Worm (Caenorhabditis elegans): ENCODE results near the gene C02F4.5.

Gene C02F4.5

ce11 chrIV:10503750-10504232 lies 20.2 kb downstream of the C02F4.5 start (continued):
- TF ChIP-seq daf-16 (GFP tag; optimal IDR thresholded peaks at IDR 0.05) (peak in 1 of 2 experiments; percentile 59), daf-16 (tag; optimal IDR thresholded peaks at IDR 0.05) (peak; percentile 27), lin-15B (tag; optimal IDR thresholded peaks at IDR 0.05) (no peak), ztf-7 (tag; optimal IDR thresholded peaks at IDR 0.05) (no peak), cey-2 (tag; optimal IDR thresholded peaks at IDR 0.05; ENCODE audit: borderline replicate concordance, insufficient read depth) (no peak), arid-1 (GFP tag; conservative IDR thresholded peaks at IDR 0.05) (no peak), nhr-28 (tag; optimal IDR thresholded peaks at IDR 0.05) (peak; percentile 7), jun-1 (tag; optimal IDR thresholded peaks at IDR 0.05) (no peak), F26F4.8 (GFP tag; conservative IDR thresholded peaks at IDR 0.05) (no peak), nhr-10 (tag; optimal IDR thresholded peaks at IDR 0.05) (no peak), tag-97 (GFP tag; IDR thresholded peaks at IDR 0.05) (no peak), F37D6.2 (tag; optimal IDR thresholded peaks at IDR 0.05) (peak; percentile 62), ces-1 (GFP tag; optimal IDR thresholded peaks at IDR 0.05) (no peak), F49E8.2 (tag; optimal IDR thresholded peaks at IDR 0.05; ENCODE audit: borderline replicate concordance) (no peak), pha-4 (GFP tag; IDR thresholded peaks at IDR 0.05) (no peak; the same call in 1 of the 2 replicates), pha-4 (tag; optimal IDR thresholded peaks at IDR 0.05) (no peak), dmd-6 (GFP tag; IDR thresholded peaks at IDR 0.05) (peak; percentile 41), ceh-28 (tag; optimal IDR thresholded peaks at IDR 0.05) (peak; percentile 70), aha-1 (tag) (peak; percentile 83), ceh-44 (GFP tag; IDR thresholded peaks at IDR 0.05) (no peak), R02D3.7 (tag; optimal IDR thresholded peaks at IDR 0.05) (no peak), ZK546.5 (tag; optimal IDR thresholded peaks at IDR 0.05) (no peak), lir-3 (tag; optimal IDR thresholded peaks at IDR 0.05) (no peak)

- TF ChIP-seq hmg-1.1 (GFP tag; IDR thresholded peaks at IDR 0.05) (peak; percentile 30; the same call in 1 of the 2 replicates), tra-1 (GFP tag; IDR thresholded peaks at IDR 0.05) (0 out of 2 replicates have a peak, but pooled peaks have one; percentile 57), nhr-10 (tag; optimal IDR thresholded peaks at IDR 0.05) (peak; percentile 51), mdl-1 (tag; optimal IDR thresholded peaks at IDR 0.05) (peak in 1 of 2 experiments; percentile 60), lim-7 (GFP tag; IDR thresholded peaks at IDR 0.05) (no peak), aha-1 (tag) (peak; percentile 89), nhr-6 (tag; optimal IDR thresholded peaks at IDR 0.05) (peak; percentile 77), fkh-10 (GFP tag; optimal IDR thresholded peaks at IDR 0.05) (no peak), pqm-1 (tag; optimal IDR thresholded peaks at IDR 0.05) (peak; percentile 76), mes-2 (tag; optimal IDR thresholded peaks at IDR 0.05; ENCODE audit: poor library complexity, severe bottlenecking) (peak; percentile 74), hlh-11 (tag; optimal IDR thresholded peaks at IDR 0.05) (peak; percentile 96), D1046.2 (GFP tag; IDR thresholded peaks at IDR 0.05) (no peak), attf-4 (tag; optimal IDR thresholded peaks at IDR 0.05) (no peak), nhr-102 (tag; optimal IDR thresholded peaks at IDR 0.05) (peak; percentile 16), hif-1 (tag; optimal IDR thresholded peaks at IDR 0.05) (peak in 1 of 2 experiments; percentile 84), hlh-30 (tag; optimal IDR thresholded peaks at IDR 0.05; ENCODE audit: insufficient read depth) (peak; percentile 87), F26F4.8 (GFP tag; conservative IDR thresholded peaks at IDR 0.05) (no peak), pha-4 (GFP tag; IDR thresholded peaks at IDR 0.05) (peak; percentile 50; the same call in 1 of the 2 replicates), pha-4 (tag; optimal IDR thresholded peaks at IDR 0.05) (no peak), php-3 (GFP tag; IDR thresholded peaks at IDR 0.05) (peak; percentile 55; the same call in 1 of the 2 replicates), mxl-3 (GFP tag; optimal IDR thresholded peaks at IDR 0.05) (peak; percentile 8), lin-13 (GFP tag; optimal IDR thresholded peaks at IDR 0.05) (no peak), dmd-9 (GFP tag; IDR thresholded peaks at IDR 0.05) (no peak), nhr-11 (tag; optimal IDR thresholded peaks at IDR 0.05) (peak; percentile 64), zip-2 (tag; optimal IDR thresholded peaks at IDR 0.05) (peak; percentile 32), nhr-28 (tag; optimal IDR thresholded peaks at IDR 0.05) (peak; percentile 90), dmd-6 (GFP tag; IDR thresholded peaks at IDR 0.05) (peak; percentile 84), nhr-48 (tag; optimal IDR thresholded peaks at IDR 0.05) (peak; percentile 25), ama-1 (optimal IDR thresholded peaks at IDR 0.05) (peak; percentile 65), nhr-77 (tag; optimal IDR thresholded peaks at IDR 0.05) (peak; percentile 86), nhr-111 (GFP tag; optimal IDR thresholded peaks at IDR 0.05) (no peak), nhr-42 (GFP tag; IDR thresholded peaks at IDR 0.05) (0 out of 2 replicates have a peak, but pooled peaks have one; percentile 26), T26A8.4 (GFP tag; IDR thresholded peaks at IDR 0.05) (peak; percentile 45; the same call in 1 of the 2 replicates), cey-2 (tag; optimal IDR thresholded peaks at IDR 0.05; ENCODE audit: borderline replicate concordance, insufficient read depth) (no peak)
Measured at ce11 chrIV:10502345-10502744, 21.6 kb downstream of the C02F4.5 start.
